Worm (Caenorhabditis elegans) whole organism, L1 larva: ENCODE data around the gene let-23.

Experiments used
- ceh-82 ChIP-seq, 3 experiments: fragments of 150-350 bp in 1 of 3; sonication (generic microtip) in 2 of 3; optimal IDR thresholded peaks; 2 replicates each; lab custom pipeline; 2014 to 2017; ENCODE audit warnings: missing biosample characterization in 3 of 3, missing genetic modification characterization in 3 of 3
- egl-27 ChIP-seq, 2 experiments: fragments of 150-350 bp in 1 of 2; sonication (generic microtip); optimal IDR thresholded peaks; 3 replicates each; lab custom pipeline; 2017 to 2018; ENCODE audit warnings: missing biosample characterization in 2 of 2, missing genetic modification characterization in 2 of 2, missing genetic modification reagents in 2 of 2
- elt-3 ChIP-seq, 6 experiments: fragments of 150-350 bp in 1 of 6; sonication (generic microtip); optimal IDR thresholded peaks; 2 replicates each; lab custom pipeline; 2017 to 2018; ENCODE audit warnings: missing biosample characterization in 6 of 6, missing genetic modification characterization in 6 of 6, inconsistent platforms in 1 of 6
- nhr-237 ChIP-seq: fragments of 150-350 bp; optimal IDR thresholded peaks from 2 replicates; lab custom pipeline; 2014; ENCODE audit warnings: missing biosample characterization, missing genetic modification characterization
- nhr-28 ChIP-seq: fragments of 150-350 bp; optimal IDR thresholded peaks from 2 replicates; lab custom pipeline; 2014; ENCODE audit warnings: missing biosample characterization, missing genetic modification characterization
- nhr-76 ChIP-seq: sonication (generic microtip); optimal IDR thresholded peaks from 2 replicates; lab custom pipeline; 2017; ENCODE audit warnings: missing biosample characterization, missing genetic modification characterization
- pag-3 ChIP-seq: sonication (generic microtip); optimal IDR thresholded peaks from 2 replicates; lab custom pipeline; 2017; ENCODE audit warnings: missing genetic modification characterization, mild to moderate bottlenecking, missing compliant biosample characterization, antibody characterized with exemption, borderline replicate concordance; ENCODE audit not compliant: insufficient read depth
- sox-4 ChIP-seq: sonication (generic microtip); optimal IDR thresholded peaks from 2 replicates; lab custom pipeline; 2016; ENCODE audit warnings: missing genetic modification characterization, missing compliant biosample characterization
- unc-86 ChIP-seq: sonication (generic microtip); optimal IDR thresholded peaks from 2 replicates; lab custom pipeline; 2016; ENCODE audit warnings: missing genetic modification characterization, missing compliant biosample characterization

ce11 chrII:9169450-9169960 lies 27.8 kb upstream of the let-23 start, which contains the start of gene dpl-1:
- TF ChIP-seq sox-4 (tag; lab: Kevin White, UChicago): no peak
- TF ChIP-seq egl-27 (tag; optimal IDR thresholded peaks at IDR 0.05; lab: Kevin White, UChicago): no peak
- no peak for TF ChIP-seq pag-3 (tag; lab: Kevin White, UChicago)
- TF ChIP-seq ceh-82 (tag; optimal IDR thresholded peaks at IDR 0.05; lab: Kevin White, UChicago): peak in 1 of 3 experiments; percentile 26
- no peak for TF ChIP-seq unc-86 (tag; lab: Kevin White, UChicago)
- TF ChIP-seq nhr-237 (tag; lab: Kevin White, UChicago): no peak
- no peak for TF ChIP-seq nhr-76 (tag; lab: Kevin White, UChicago)
- peak in 1 of 6 experiments; percentile 14 for TF ChIP-seq elt-3 (tag; optimal IDR thresholded peaks at IDR 0.05; lab: Kevin White, UChicago)
- no peak for TF ChIP-seq nhr-28
